Fruit fly (Drosophila melanogaster): ENCODE results near the gene pes.
A peak's percentile ranks its signal among the peaks of the same experiment; 100 is the strongest.

pes gene

DNA sequence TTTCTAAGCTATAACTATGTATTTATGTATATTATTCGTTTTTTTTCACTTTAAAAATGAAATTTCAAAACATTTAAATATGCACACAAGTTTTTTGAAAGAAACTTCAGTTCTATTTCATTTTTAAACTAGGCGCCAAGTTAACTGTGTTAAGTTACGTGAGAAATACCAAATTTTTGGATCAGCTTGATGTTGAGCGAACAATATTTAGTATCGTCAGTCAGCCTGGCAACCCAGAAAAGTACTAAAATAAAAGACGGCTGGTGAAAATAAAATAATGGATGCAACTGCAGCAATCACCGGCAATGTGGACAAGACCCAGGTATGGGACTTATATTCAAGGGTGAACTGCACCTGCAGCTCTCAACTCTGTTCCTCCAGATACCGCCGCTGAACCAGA, 46.9 kb upstream of the pes start, which contains the start of gene CCDC53:
TSS of gene CCDC53 (plus strand) at position 235 of the 400 bp plus-strand sequence.
- no peak for TF ChIP-seq CG9705 (GFP tag; optimal IDR thresholded peaks at IDR 0.05)
- TF ChIP-seq fru (GFP tag; optimal IDR thresholded peaks at IDR 0.05), result no peak
- TF ChIP-seq Hnf4 (GFP tag; optimal IDR thresholded peaks at IDR 0.05), result no peak
- peak; percentile 56 for TF ChIP-seq Myc (optimal IDR thresholded peaks at IDR 0.05)
- TF ChIP-seq tai (GFP tag; optimal IDR thresholded peaks at IDR 0.05), result no peak
- no peak for TF ChIP-seq sv (GFP tag; optimal IDR thresholded peaks at IDR 0.05)
- no peak for TF ChIP-seq OdsH (GFP tag; optimal IDR thresholded peaks at IDR 0.05)

DNA sequence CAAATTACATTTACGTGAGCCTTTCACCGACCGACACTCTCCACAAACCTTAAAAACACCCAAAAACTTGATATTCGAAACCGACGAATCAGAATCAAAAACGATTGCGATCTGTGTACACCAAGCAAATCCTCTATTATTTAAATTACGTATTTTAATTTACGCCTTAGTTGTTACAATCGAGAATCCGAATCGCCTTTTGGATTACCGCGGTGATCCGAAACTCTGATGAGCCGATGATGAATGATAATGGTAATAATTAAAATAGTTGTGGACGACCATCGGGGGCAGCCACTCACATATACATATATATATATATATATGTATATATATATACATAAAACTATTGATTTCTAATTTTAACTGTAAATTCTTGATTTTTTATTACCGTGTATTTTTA, 45.7 kb upstream of the pes start, which contains the start of gene CG7367:
TSS of gene CG7367 (minus strand) at position 101 of the 400 bp plus-strand sequence.
- TF ChIP-seq Myc (optimal IDR thresholded peaks at IDR 0.05) (no peak), Vsx2 (GFP tag; optimal IDR thresholded peaks at IDR 0.05; ENCODE audit: partially characterized antibody) (no peak), Jra (GFP tag; optimal IDR thresholded peaks at IDR 0.05) (no peak), CG9705 (GFP tag; optimal IDR thresholded peaks at IDR 0.05) (no peak), dmrt93B (GFP tag; optimal IDR thresholded peaks at IDR 0.05) (no peak), Mio (GFP tag; optimal IDR thresholded peaks at IDR 0.05) (no peak), OdsH (GFP tag; optimal IDR thresholded peaks at IDR 0.05) (no peak)

DNA sequence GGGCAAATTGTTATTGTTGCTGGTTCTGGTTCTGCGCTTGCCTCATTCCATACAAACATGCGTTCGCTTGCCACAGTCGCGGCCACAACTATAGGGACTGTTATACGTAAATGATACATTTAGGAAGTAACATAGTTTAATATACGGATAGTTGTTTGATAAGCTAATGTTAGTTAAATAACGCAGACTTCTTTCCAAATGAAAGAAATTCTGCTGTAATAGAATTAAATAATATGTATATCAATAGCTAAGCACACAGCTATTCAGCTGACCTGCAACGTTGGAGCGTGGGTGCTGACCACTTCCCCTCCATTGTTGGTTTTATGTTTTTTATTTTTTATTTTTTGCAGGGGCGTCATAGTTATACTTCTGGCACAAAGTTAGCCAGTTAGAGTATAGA, 40.8 kb upstream of the pes start:
- TF ChIP-seq usp (GFP tag; optimal IDR thresholded peaks at IDR 0.05), result no peak
- peak in 1 of 2 experiments; percentile 41 for TF ChIP-seq foxo (GFP tag; optimal IDR thresholded peaks at IDR 0.05)
- TF ChIP-seq fru (GFP tag; optimal IDR thresholded peaks at IDR 0.05), result peak; percentile 43
- no peak for TF ChIP-seq sage (GFP tag; optimal IDR thresholded peaks at IDR 0.05)
- TF ChIP-seq Hr83 (GFP tag; optimal IDR thresholded peaks at IDR 0.05; ENCODE audit: poor library complexity, severe bottlenecking), result no peak
- TF ChIP-seq rgr (GFP tag; optimal IDR thresholded peaks at IDR 0.05), result peak; percentile 47
- no peak for TF ChIP-seq CrebA (GFP tag; optimal IDR thresholded peaks at IDR 0.05; ENCODE audit: borderline replicate concordance)
- no peak for TF ChIP-seq Rel (GFP tag; optimal IDR thresholded peaks at IDR 0.05)
- no peak for TF ChIP-seq Rel (tag; optimal IDR thresholded peaks at IDR 0.05)
- no peak for TF ChIP-seq Dfd (GFP tag; optimal IDR thresholded peaks at IDR 0.05)
- TF ChIP-seq GATAd (GFP tag; optimal IDR thresholded peaks at IDR 0.05), result no peak
- TF ChIP-seq Hnf4 (GFP tag; optimal IDR thresholded peaks at IDR 0.05), result peak; percentile 31
- no peak for TF ChIP-seq Myc (optimal IDR thresholded peaks at IDR 0.05)
- no peak for TF ChIP-seq woc (GFP tag; optimal IDR thresholded peaks at IDR 0.05)
- TF ChIP-seq br (GFP tag; optimal IDR thresholded peaks at IDR 0.05), result peak; percentile 18
- peak; percentile 31 for TF ChIP-seq h (GFP tag; optimal IDR thresholded peaks at IDR 0.05)
- TF ChIP-seq Jra (GFP tag; optimal IDR thresholded peaks at IDR 0.05), result no peak
- no peak for TF ChIP-seq tai (GFP tag; optimal IDR thresholded peaks at IDR 0.05)
- TF ChIP-seq dl (GFP tag; optimal IDR thresholded peaks at IDR 0.05; ENCODE audit: insufficient read depth in 1 of 2, partially characterized antibody in 2 of 2), result no peak
- no peak for TF ChIP-seq Hr78 (GFP tag; optimal IDR thresholded peaks at IDR 0.05)
- no peak for TF ChIP-seq OdsH (GFP tag; optimal IDR thresholded peaks at IDR 0.05)
- TF ChIP-seq ey (GFP tag; optimal IDR thresholded peaks at IDR 0.05), result peak; percentile 39
- no peak for TF ChIP-seq jim (GFP tag; optimal IDR thresholded peaks at IDR 0.05)
- no peak for TF ChIP-seq pan (optimal IDR thresholded peaks at IDR 0.05)
- no peak for TF ChIP-seq Dif (GFP tag; optimal IDR thresholded peaks at IDR 0.05; ENCODE audit: partially characterized antibody)
- TF ChIP-seq psq (GFP tag; optimal IDR thresholded peaks at IDR 0.05), result peak; percentile 16
- TF ChIP-seq lola (GFP tag; optimal IDR thresholded peaks at IDR 0.05), result no peak
- TF ChIP-seq Sp1 (GFP tag; optimal IDR thresholded peaks at IDR 0.05), result no peak
- TF ChIP-seq sv (GFP tag; optimal IDR thresholded peaks at IDR 0.05), result no peak

DNA sequence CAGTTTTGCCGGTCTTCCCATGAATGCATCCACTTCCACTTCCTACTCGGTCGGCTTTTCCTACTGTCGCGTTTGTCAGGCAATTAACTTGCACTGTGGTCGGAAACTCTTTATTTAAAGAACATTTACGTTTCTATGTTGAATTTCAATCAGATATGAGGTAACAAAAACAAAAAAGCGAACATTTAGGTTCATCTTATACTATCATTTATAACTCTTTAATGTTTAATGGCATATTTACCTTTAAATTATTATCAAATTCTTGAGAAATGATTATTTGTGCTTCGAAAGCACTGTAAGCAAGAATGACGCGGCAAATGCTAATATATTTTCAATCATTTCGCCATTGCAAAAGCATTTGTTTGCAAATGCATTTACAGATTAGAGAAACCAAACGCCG, 39.8 kb upstream of the pes start:
- TF ChIP-seq h (GFP tag; optimal IDR thresholded peaks at IDR 0.05), result peak; percentile 21
- no peak for TF ChIP-seq Sp1 (GFP tag; optimal IDR thresholded peaks at IDR 0.05)
- no peak for TF ChIP-seq Dfd (GFP tag; optimal IDR thresholded peaks at IDR 0.05)
- no peak for TF ChIP-seq br (GFP tag; optimal IDR thresholded peaks at IDR 0.05)
- no peak for TF ChIP-seq Abd-B (GFP tag; optimal IDR thresholded peaks at IDR 0.05)
- TF ChIP-seq Myc (optimal IDR thresholded peaks at IDR 0.05), result no peak
- TF ChIP-seq fru (GFP tag; optimal IDR thresholded peaks at IDR 0.05), result peak; percentile 12
- TF ChIP-seq Hr83 (GFP tag; optimal IDR thresholded peaks at IDR 0.05; ENCODE audit: poor library complexity, severe bottlenecking), result no peak
- TF ChIP-seq psq (GFP tag; optimal IDR thresholded peaks at IDR 0.05), result peak; percentile 1
- TF ChIP-seq foxo (GFP tag; optimal IDR thresholded peaks at IDR 0.05), result peak in 1 of 2 experiments; percentile 8
- TF ChIP-seq OdsH (GFP tag; optimal IDR thresholded peaks at IDR 0.05), result peak; percentile 10

All from whole organism, wandering third instar larva.